Worm (Caenorhabditis elegans): ENCODE measurements around the gene ndab-1.

DNA sequence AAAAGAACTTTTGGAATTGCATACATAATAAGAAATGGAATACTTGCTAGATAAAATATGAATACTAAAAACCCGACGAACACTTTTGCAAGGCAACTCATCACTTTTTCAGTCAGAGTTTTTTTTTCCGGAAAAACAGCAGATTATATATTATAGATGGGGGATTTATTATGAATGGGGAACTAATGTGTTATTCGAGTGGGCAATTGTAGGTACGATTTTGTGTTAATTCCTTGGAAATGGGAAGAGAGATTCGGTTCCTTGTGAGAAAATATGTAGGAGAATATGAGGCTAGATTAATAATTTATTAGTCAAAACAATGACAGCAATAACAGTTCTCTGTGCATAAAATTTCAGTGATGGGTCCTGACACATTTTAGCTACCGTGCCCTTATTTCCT, 24.2 kb downstream of the ndab-1 start, which contains the start of gene faah-5:
- TF ChIP-seq tbx-37 (GFP tag; conservative IDR thresholded peaks at IDR 0.05) (no peak), ceh-13 (GFP tag; optimal IDR thresholded peaks at IDR 0.05) (no peak)

All from whole organism, early embryonic.